Fruit fly (Drosophila melanogaster) whole organism, wandering third instar larva: ENCODE data around the gene CG7945.
A peak's percentile ranks its signal among the peaks of the same experiment; 100 is the strongest.

Experiments
- Abd-B ChIP-seq: fragments of >200 bp; optimal IDR thresholded peaks from 2 replicates; lab custom pipeline; 2017; ENCODE audit warnings: missing biosample characterization, missing genetic modification characterization
- CG32264 ChIP-seq: fragments of 200-800 bp; sonication (Bioruptor generic); optimal IDR thresholded peaks from 2 replicates; lab custom pipeline; 2016; ENCODE audit warnings: missing biosample characterization, missing genetic modification characterization
- CG9705 ChIP-seq: fragments of 200-800 bp; sonication (Bioruptor generic); optimal IDR thresholded peaks from 2 replicates; lab custom pipeline; 2018; ENCODE audit warnings: missing biosample characterization, mild to moderate bottlenecking, missing genetic modification characterization
- CrebA ChIP-seq: fragments of 200-800 bp; sonication (Bioruptor generic); optimal IDR thresholded peaks from 2 replicates; lab custom pipeline; 2016; ENCODE audit warnings: missing biosample characterization, mild to moderate bottlenecking, missing genetic modification characterization, borderline replicate concordance
- Dfd ChIP-seq: fragments of >200 bp; optimal IDR thresholded peaks from 2 replicates; lab custom pipeline; 2017; ENCODE audit warnings: missing biosample characterization, missing genetic modification characterization
- Dif ChIP-seq: fragments of 200-275, 200-300 bp; sonication (Bioruptor generic); optimal IDR thresholded peaks from 2 replicates; lab custom pipeline; 2018; ENCODE audit warnings: missing biosample characterization, missing genetic modification characterization; ENCODE audit not compliant: partially characterized antibody
- HLH106 ChIP-seq: fragments of 200-800 bp; optimal IDR thresholded peaks from 3 replicates; lab custom pipeline; 2019; ENCODE audit warnings: missing biosample characterization, mild to moderate bottlenecking, missing genetic modification characterization, moderate library complexity
- Hnf4 ChIP-seq: fragments of 200-800 bp; sonication (Bioruptor generic); optimal IDR thresholded peaks from 2 replicates; lab custom pipeline; 2016; ENCODE audit warnings: missing biosample characterization, mild to moderate bottlenecking, missing genetic modification characterization
- Hr78 ChIP-seq: fragments of >200 bp; optimal IDR thresholded peaks from 2 replicates; lab custom pipeline; 2017; ENCODE audit warnings: missing biosample characterization, missing genetic modification characterization
- Hr83 ChIP-seq: fragments of 200-300 bp; sonication (Bioruptor generic); optimal IDR thresholded peaks from 2 replicates; lab custom pipeline; 2016; ENCODE audit warnings: missing biosample characterization, mild to moderate bottlenecking, missing genetic modification characterization, moderate library complexity; ENCODE audit not compliant: poor library complexity, severe bottlenecking
- Jra ChIP-seq: sonication (Bioruptor generic); optimal IDR thresholded peaks from 2 replicates; lab custom pipeline; 2016; ENCODE audit warnings: missing biosample characterization, missing genetic modification characterization
- Mio ChIP-seq: sonication (Bioruptor generic); optimal IDR thresholded peaks from 2 replicates; lab custom pipeline; 2016; ENCODE audit warnings: missing biosample characterization, missing genetic modification characterization
- Myc ChIP-seq: fragments of >200 bp; optimal IDR thresholded peaks from 2 replicates; lab custom pipeline; 2017
- N ChIP-seq: fragments of >200 bp; optimal IDR thresholded peaks from 2 replicates; lab custom pipeline; 2018; ENCODE audit warnings: missing biosample characterization, missing external identifiers, missing genetic modification characterization
- OdsH ChIP-seq: fragments of 200-800 bp; sonication (Bioruptor generic); optimal IDR thresholded peaks from 2 replicates; lab custom pipeline; 2016; ENCODE audit warnings: missing biosample characterization, mild to moderate bottlenecking, missing genetic modification characterization
- Rel ChIP-seq, 2 experiments: fragments of 200-800 bp; sonication (Bioruptor generic) in 1 of 2; optimal IDR thresholded peaks; 2 replicates in 1 of 2; 3 replicates in 1 of 2; lab custom pipeline; 2016 to 2019; ENCODE audit warnings: mild to moderate bottlenecking in 2 of 2, missing biosample characterization in 2 of 2, missing genetic modification characterization in 2 of 2, moderate library complexity in 1 of 2
- Sp1 ChIP-seq: fragments of 200-800 bp; sonication (Bioruptor generic); optimal IDR thresholded peaks from 3 replicates; lab custom pipeline; 2019; ENCODE audit warnings: missing biosample characterization, mild to moderate bottlenecking, missing genetic modification characterization, moderate library complexity
- br ChIP-seq: fragments of 200-800 bp; sonication (Bioruptor generic); optimal IDR thresholded peaks from 2 replicates; lab custom pipeline; 2016; ENCODE audit warnings: missing biosample characterization, missing genetic modification characterization
- dl ChIP-seq, 2 experiments: fragments of 175-275, 200-275 bp in 1 of 2; fragments of 200-275 bp in 1 of 2; sonication (Bioruptor generic); optimal IDR thresholded peaks; lab custom pipeline; 2018; ENCODE audit warnings: mild to moderate bottlenecking in 2 of 2, missing biosample characterization in 2 of 2, missing genetic modification characterization in 2 of 2, moderate library complexity in 2 of 2; ENCODE audit not compliant: partially characterized antibody in 2 of 2, insufficient read depth in 1 of 2
- dmrt93B ChIP-seq: fragments of 200-800 bp; sonication (Bioruptor generic); optimal IDR thresholded peaks from 2 replicates; lab custom pipeline; 2018; ENCODE audit warnings: missing biosample characterization, mild to moderate bottlenecking, missing genetic modification characterization
- dsf ChIP-seq: sonication (Bioruptor generic); optimal IDR thresholded peaks from 2 replicates; lab custom pipeline; 2016; ENCODE audit warnings: missing biosample characterization, missing genetic modification characterization, borderline replicate concordance
- ey ChIP-seq: fragments of 200-800 bp; sonication (Bioruptor generic); optimal IDR thresholded peaks from 2 replicates; lab custom pipeline; 2016; ENCODE audit warnings: missing biosample characterization, missing genetic modification characterization
- foxo ChIP-seq, 2 experiments: fragments of 200-800 bp; sonication (Bioruptor generic); optimal IDR thresholded peaks; 2 replicates in 1 of 2; 3 replicates in 1 of 2; lab custom pipeline; 2016 to 2017; ENCODE audit warnings: missing biosample characterization in 2 of 2, missing genetic modification characterization in 2 of 2
- fru ChIP-seq: fragments of 200-800 bp; sonication (Bioruptor generic); optimal IDR thresholded peaks from 3 replicates; lab custom pipeline; 2016; ENCODE audit warnings: missing biosample characterization, mild to moderate bottlenecking, missing genetic modification characterization
- h ChIP-seq: fragments of 200-800 bp; sonication (Bioruptor generic); optimal IDR thresholded peaks from 3 replicates; lab custom pipeline; 2016; ENCODE audit warnings: missing biosample characterization, mild to moderate bottlenecking, missing genetic modification characterization
- lola ChIP-seq: fragments of >200 bp; optimal IDR thresholded peaks from 2 replicates; lab custom pipeline; 2017; ENCODE audit warnings: missing biosample characterization, missing genetic modification characterization
- pan ChIP-seq: fragments of >200 bp; optimal IDR thresholded peaks from 2 replicates; lab custom pipeline; 2017
- psq ChIP-seq: fragments of 200-800 bp; sonication (Bioruptor generic); optimal IDR thresholded peaks from 3 replicates; lab custom pipeline; 2017; ENCODE audit warnings: missing biosample characterization, mild to moderate bottlenecking, missing genetic modification characterization, moderate library complexity
- sage ChIP-seq: fragments of 200-800 bp; sonication (Bioruptor generic); optimal IDR thresholded peaks from 2 replicates; lab custom pipeline; 2016; ENCODE audit warnings: missing biosample characterization, mild to moderate bottlenecking, missing genetic modification characterization
- sv ChIP-seq: fragments of 200-800 bp; sonication (Bioruptor generic); optimal IDR thresholded peaks from 3 replicates; lab custom pipeline; 2016; ENCODE audit warnings: missing biosample characterization, missing genetic modification characterization
- tai ChIP-seq: sonication (Bioruptor generic); optimal IDR thresholded peaks from 2 replicates; lab custom pipeline; 2016; ENCODE audit warnings: missing biosample characterization, missing genetic modification characterization
- usp ChIP-seq: fragments of >200 bp; optimal IDR thresholded peaks from 2 replicates; lab custom pipeline; 2017; ENCODE audit warnings: missing biosample characterization, missing genetic modification characterization

The CG7945 gene

DNA sequence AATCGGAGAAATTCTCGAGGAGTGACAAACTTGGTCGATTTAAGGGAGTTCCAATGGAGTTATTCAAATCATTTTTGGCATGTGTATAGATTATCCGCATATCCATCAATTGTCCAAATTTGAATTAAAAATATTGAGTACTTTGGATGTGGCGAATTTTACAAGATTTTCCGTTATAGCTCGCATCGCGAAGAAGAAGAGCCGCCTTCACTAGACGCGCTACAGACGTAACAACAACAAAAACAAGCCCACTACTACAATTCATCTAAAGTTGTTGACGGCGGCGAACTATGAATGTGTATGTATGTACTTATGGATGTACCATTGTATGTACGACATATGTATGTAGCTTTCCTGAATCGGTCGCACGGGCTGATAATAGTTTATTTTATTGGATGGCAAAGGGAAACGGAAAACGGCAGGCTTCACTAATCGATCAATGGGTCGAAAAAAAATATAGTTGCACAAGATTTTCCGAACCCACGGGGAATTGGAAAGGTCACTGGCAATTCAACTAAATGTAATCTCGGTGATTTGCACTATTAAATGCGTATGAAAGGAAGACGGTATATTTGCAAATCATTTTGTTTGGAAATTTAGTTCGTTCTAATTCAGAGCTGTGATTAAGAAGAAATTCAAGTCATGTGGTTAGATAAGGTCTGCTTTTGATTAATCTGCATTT, 9.0 kb downstream of the CG7945 start:
- TF ChIP-seq dmrt93B (no peak), ey (GFP tag; lab: Kevin White, UChicago) (no peak), pan (lab: Kevin White, UChicago) (no peak), fru (GFP tag; lab: Kevin White, UChicago) (no peak), h (GFP tag; lab: Kevin White, UChicago) (no peak), Dfd (GFP tag; lab: Kevin White, UChicago) (no peak), CG32264 (no peak), CrebA (GFP tag; lab: Kevin White, UChicago) (no peak), Jra (GFP tag; lab: Kevin White, UChicago) (no peak), CG9705 (GFP tag; lab: Kevin White, UChicago) (no peak), psq (GFP tag; lab: Kevin White, UChicago) (no peak), Hnf4 (GFP tag; lab: Kevin White, UChicago) (no peak), sv (GFP tag; lab: Kevin White, UChicago) (no peak), OdsH (GFP tag; lab: Kevin White, UChicago) (no peak), Mio (GFP tag; lab: Kevin White, UChicago) (no peak), Abd-B (GFP tag; lab: Kevin White, UChicago) (no peak), Sp1 (GFP tag; lab: Kevin White, UChicago) (no peak), usp (no peak)

DNA sequence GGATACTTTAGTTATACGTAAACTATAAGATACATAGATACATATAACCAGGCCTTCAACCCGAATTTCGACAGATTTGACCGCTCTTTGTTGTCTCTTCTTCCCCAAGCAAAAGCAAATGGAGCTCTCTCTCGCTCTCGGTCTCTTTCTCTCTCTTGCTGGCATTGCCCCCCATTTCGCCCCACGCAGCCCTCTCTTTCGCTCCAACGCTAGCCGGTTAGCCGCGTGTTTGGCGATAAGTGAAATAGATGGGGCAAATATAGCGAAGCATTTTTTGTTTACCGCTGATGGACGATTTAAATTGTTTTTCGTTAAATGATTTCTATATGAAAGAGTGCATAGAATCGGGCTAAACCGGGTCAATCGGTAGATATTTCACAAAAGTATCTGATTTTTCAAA, 9.5 kb downstream of the CG7945 start:
- TF ChIP-seq psq (GFP tag; lab: Kevin White, UChicago) (peak; percentile 23), Rel (GFP tag; optimal IDR thresholded peaks at IDR 0.05; lab: Kevin White, UChicago) (no peak), Rel (tag; optimal IDR thresholded peaks at IDR 0.05; lab: Kevin White, UChicago) (peak; percentile 33), dl (GFP tag; optimal IDR thresholded peaks at IDR 0.05; lab: Kevin White, UChicago; ENCODE audit: insufficient read depth in 1 of 2, partially characterized antibody in 2 of 2) (peak; percentile 95 to 97), lola (GFP tag; lab: Kevin White, UChicago) (no peak), pan (lab: Kevin White, UChicago) (no peak), Abd-B (GFP tag; lab: Kevin White, UChicago) (no peak), fru (GFP tag; lab: Kevin White, UChicago) (no peak), Dif (GFP tag; lab: Kevin White, UChicago) (peak; percentile 98), sage (GFP tag; lab: Kevin White, UChicago) (peak; percentile 31), Hr78 (no peak), Hr83 (GFP tag; lab: Kevin White, UChicago) (peak; percentile 69), foxo (GFP tag; optimal IDR thresholded peaks at IDR 0.05; lab: Kevin White, UChicago) (no peak), h (GFP tag; lab: Kevin White, UChicago) (peak; percentile 37), br (GFP tag; lab: Kevin White, UChicago) (peak; percentile 7), CG32264 (peak; percentile 13), tai (GFP tag; lab: Kevin White, UChicago) (no peak), Sp1 (GFP tag; lab: Kevin White, UChicago) (peak; percentile 28), N (no peak)

DNA sequence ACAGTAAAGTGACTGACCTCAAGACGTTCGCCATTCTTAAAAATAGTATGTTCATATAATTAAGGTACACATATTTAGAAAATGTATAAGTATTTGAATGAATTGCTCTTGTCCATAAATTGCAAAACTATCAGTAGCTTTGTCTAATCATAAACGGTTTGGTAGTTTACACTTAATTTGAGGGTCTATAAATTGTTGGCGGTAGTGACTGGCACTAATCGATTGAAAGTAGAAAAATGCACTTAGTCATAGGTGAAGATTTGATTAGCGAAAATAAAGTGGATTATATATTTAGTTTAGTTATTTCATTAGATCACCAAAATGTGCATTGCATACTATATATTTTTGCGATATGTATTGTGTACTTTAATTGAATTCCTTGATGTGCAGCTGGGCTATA, 10.2 kb downstream of the CG7945 start:
- no peak for TF ChIP-seq Myc
- no peak for TF ChIP-seq Dif (GFP tag; lab: Kevin White, UChicago)
- TF ChIP-seq sv (GFP tag; lab: Kevin White, UChicago), result no peak
- TF ChIP-seq CG9705 (GFP tag; lab: Kevin White, UChicago), result no peak
- no peak for TF ChIP-seq usp
- TF ChIP-seq OdsH (GFP tag; lab: Kevin White, UChicago), result no peak
- no peak for TF ChIP-seq pan (lab: Kevin White, UChicago)
- TF ChIP-seq Mio (GFP tag; lab: Kevin White, UChicago), result no peak
- no peak for TF ChIP-seq dl (GFP tag; optimal IDR thresholded peaks at IDR 0.05; lab: Kevin White, UChicago; ENCODE audit: insufficient read depth in 1 of 2, partially characterized antibody in 2 of 2)
- no peak for TF ChIP-seq psq (GFP tag; lab: Kevin White, UChicago)
- TF ChIP-seq CrebA (GFP tag; lab: Kevin White, UChicago), result no peak
- TF ChIP-seq dsf (GFP tag; lab: Kevin White, UChicago), result no peak
- no peak for TF ChIP-seq lola (GFP tag; lab: Kevin White, UChicago)
- no peak for TF ChIP-seq sage (GFP tag; lab: Kevin White, UChicago)
- TF ChIP-seq HLH106 (tag; lab: Kevin White, UChicago), result no peak
